Worm (Caenorhabditis elegans) whole organism, L1 larva: ENCODE data around the gene ZK354.6.
"Not testable (repeated sequence)": the region's sequence is repeated elsewhere in the genome, so short reads cannot be mapped to it uniquely, and the experiment has no call there.

Experiments
- elt-3 ChIP-seq, 6 experiments: fragments of 150-350 bp in 1 of 6; sonication (generic microtip); optimal IDR thresholded peaks; 2 replicates each; lab custom pipeline; 2017 to 2018; ENCODE audit warnings: missing biosample characterization in 6 of 6, missing genetic modification characterization in 6 of 6, inconsistent platforms in 1 of 6
- grh-1 ChIP-seq: fragments of 200-800 bp; sonication (Bioruptor generic); IDR thresholded peaks from 2 replicates; pipeline ENCODE4 v1.3.6; 2022; ENCODE audit warnings: missing genetic modification reagents, missing genetic modification characterization, missing compliant biosample characterization
- mep-1 ChIP-seq: fragments of 150-350 bp; optimal IDR thresholded peaks from 2 replicates; lab custom pipeline; 2014; ENCODE audit warnings: missing biosample characterization, missing genetic modification characterization

- not testable (repeated sequence) for TF ChIP-seq grh-1 (GFP tag; lab: Robert Waterston, UW); elt-3 (tag; optimal IDR thresholded peaks at IDR 0.05; lab: Kevin White, UChicago); mep-1 (tag; lab: Kevin White, UChicago)
These were observed 39.0 kb downstream of the ZK354.6 start, which contains the start of gene ttbk-2.1 for ce11 chrIV:5258385-5258784.
